Fruit fly (Drosophila melanogaster) whole organism, embryonic: Measurements from ENCODE around the gene Gdi.
A peak's percentile ranks its signal among the peaks of the same experiment; 100 is the strongest.

Experiments used
- Abd-B ChIP-seq: fragments of 200-800 bp; sonication (Bioruptor generic); optimal IDR thresholded peaks from 2 replicates; lab custom pipeline; 2018; ENCODE audit warnings: missing biosample characterization, mild to moderate bottlenecking, missing genetic modification characterization, moderate library complexity
- Ada2b ChIP-seq: fragments of 200-800 bp; sonication (Bioruptor generic); IDR thresholded peaks from 2 replicates; pipeline ENCODE4 v1.3.6; 2022; ENCODE audit warnings: missing biosample characterization, missing genetic modification characterization
- B-H2 ChIP-seq: fragments of 200-800 bp; sonication (Bioruptor generic); optimal IDR thresholded peaks from 2 replicates; lab custom pipeline; 2018; ENCODE audit warnings: missing biosample characterization, mild to moderate bottlenecking, missing genetic modification characterization
- CG10462 ChIP-seq: fragments of 200-800 bp; sonication (Bioruptor generic); optimal IDR thresholded peaks from 2 replicates; lab custom pipeline; 2016; ENCODE audit warnings: missing biosample characterization, missing genetic modification characterization
- CG10654 ChIP-seq: fragments of 200-800 bp; sonication (Bioruptor generic); optimal IDR thresholded peaks from 2 replicates; lab custom pipeline; 2016; ENCODE audit warnings: missing biosample characterization, missing genetic modification characterization
- CG10959 ChIP-seq: fragments of 200-800 bp; sonication (Bioruptor generic); IDR thresholded peaks from 2 replicates; pipeline ENCODE4 v1.3.6; 2022; ENCODE audit warnings: missing biosample characterization, missing genetic modification characterization
- CG11456 ChIP-seq: fragments of 200-800 bp; sonication (Bioruptor generic); IDR thresholded peaks from 3 replicates; pipeline ENCODE4 v1.3.6; 2022; ENCODE audit warnings: missing biosample characterization, missing genetic modification characterization
- CG11560 ChIP-seq: fragments of 200-800 bp; sonication (Bioruptor generic); IDR thresholded peaks from 3 replicates; pipeline ENCODE4 v1.3.6; 2022; ENCODE audit warnings: missing biosample characterization, missing genetic modification characterization
- CG15073 ChIP-seq: fragments of 200-800 bp; sonication (Bioruptor generic); optimal IDR thresholded peaks from 2 replicates; lab custom pipeline; 2016; ENCODE audit warnings: missing biosample characterization, missing genetic modification characterization
- CG15479 ChIP-seq: fragments of 200-800 bp; sonication (Bioruptor generic); optimal IDR thresholded peaks from 3 replicates; lab custom pipeline; 2019; ENCODE audit warnings: missing biosample characterization, mild to moderate bottlenecking, missing genetic modification characterization, moderate library complexity
- CG1647 ChIP-seq: fragments of 200-800 bp; sonication (Bioruptor generic); optimal IDR thresholded peaks from 3 replicates; lab custom pipeline; 2016; ENCODE audit warnings: missing biosample characterization, missing genetic modification characterization
- CG17385 ChIP-seq: fragments of 200-800 bp; sonication (Bioruptor generic); optimal IDR thresholded peaks from 3 replicates; lab custom pipeline; 2018; ENCODE audit warnings: missing biosample characterization, mild to moderate bottlenecking, missing genetic modification characterization
- CG17568 ChIP-seq: fragments of 200-800 bp; sonication (Bioruptor generic); optimal IDR thresholded peaks from 2 replicates; lab custom pipeline; 2018; ENCODE audit warnings: missing biosample characterization, mild to moderate bottlenecking, missing genetic modification characterization, moderate library complexity
- CG1792 ChIP-seq: fragments of 200-800 bp; sonication (Bioruptor generic); optimal IDR thresholded peaks from 2 replicates; lab custom pipeline; 2016; ENCODE audit warnings: missing biosample characterization, missing genetic modification characterization
- CG30431 ChIP-seq: fragments of 200-800 bp; sonication (Bioruptor generic); optimal IDR thresholded peaks from 2 replicates; lab custom pipeline; 2017; ENCODE audit warnings: missing biosample characterization, missing genetic modification characterization
- CG32532 ChIP-seq: fragments of 200-800 bp; sonication (Bioruptor generic); IDR thresholded peaks from 2 replicates; pipeline ENCODE4 v1.3.6; 2022; ENCODE audit warnings: missing biosample characterization, missing genetic modification characterization
- CG3995 ChIP-seq: fragments of 200-800 bp; sonication (Bioruptor generic); optimal IDR thresholded peaks from 3 replicates; lab custom pipeline; 2016; ENCODE audit warnings: missing biosample characterization, missing genetic modification characterization
- CG4424 ChIP-seq: fragments of 200-800 bp; sonication (Bioruptor generic); optimal IDR thresholded peaks from 3 replicates; lab custom pipeline; 2016; ENCODE audit warnings: missing biosample characterization, missing genetic modification characterization
- CG5245 ChIP-seq: fragments of 200-800 bp; sonication (Bioruptor generic); optimal IDR thresholded peaks from 3 replicates; lab custom pipeline; 2016; ENCODE audit warnings: missing biosample characterization, missing genetic modification characterization
- CG7839 ChIP-seq: fragments of 200-800 bp; sonication (Bioruptor generic); optimal IDR thresholded peaks from 3 replicates; lab custom pipeline; 2018; ENCODE audit warnings: missing biosample characterization, mild to moderate bottlenecking, missing genetic modification characterization, moderate library complexity
- CG9215 ChIP-seq: fragments of 200-800 bp; sonication (Bioruptor generic); IDR thresholded peaks from 2 replicates; pipeline ENCODE4 v1.3.6; 2022; ENCODE audit warnings: missing biosample characterization, missing genetic modification characterization
- CG9932 ChIP-seq: fragments of 200-800 bp; sonication (Bioruptor generic); IDR thresholded peaks from 2 replicates; pipeline ENCODE4 v1.3.6; 2022; ENCODE audit warnings: missing biosample characterization, missing genetic modification characterization
- Dp ChIP-seq: fragments of 200-800 bp; sonication (Bioruptor generic); optimal IDR thresholded peaks from 2 replicates; lab custom pipeline; 2018; ENCODE audit warnings: missing biosample characterization, mild to moderate bottlenecking, missing genetic modification characterization, moderate library complexity
- Drgx ChIP-seq: fragments of 200-800 bp; sonication (Bioruptor generic); IDR thresholded peaks from 2 replicates; pipeline ENCODE4 v1.3.6; 2022; ENCODE audit warnings: missing biosample characterization, missing genetic modification characterization
- Elba2 ChIP-seq: fragments of 200-800 bp; sonication (Bioruptor generic); optimal IDR thresholded peaks from 3 replicates; lab custom pipeline; 2016; ENCODE audit warnings: missing biosample characterization, missing genetic modification characterization
- HLH4C ChIP-seq: fragments of 200-800 bp; sonication (Bioruptor generic); IDR thresholded peaks from 3 replicates; pipeline ENCODE4 v1.3.6; 2022; ENCODE audit warnings: missing biosample characterization, missing genetic modification characterization; ENCODE audit not compliant: partially characterized antibody
- Hey ChIP-seq: fragments of 200-800 bp; sonication (Bioruptor generic); optimal IDR thresholded peaks from 3 replicates; lab custom pipeline; 2018; ENCODE audit warnings: missing biosample characterization, mild to moderate bottlenecking, missing genetic modification characterization
- Hr39 ChIP-seq: fragments of >200 bp; optimal IDR thresholded peaks from 2 replicates; lab custom pipeline; 2017
- Lpt ChIP-seq: fragments of >200 bp; optimal IDR thresholded peaks from 2 replicates; lab custom pipeline; 2018; ENCODE audit warnings: missing biosample characterization, missing genetic modification characterization
- MBD-R2 ChIP-seq: fragments of 200-800 bp; sonication (Bioruptor generic); IDR thresholded peaks from 2 replicates; pipeline ENCODE4 v1.3.6; 2022; ENCODE audit warnings: missing biosample characterization, missing genetic modification characterization
- MESR4 ChIP-seq: fragments of 200-800 bp; sonication (Bioruptor generic); optimal IDR thresholded peaks from 2 replicates; lab custom pipeline; 2018; ENCODE audit warnings: missing biosample characterization, mild to moderate bottlenecking, missing genetic modification characterization, moderate library complexity
- Meics ChIP-seq: fragments of 200-800 bp; sonication (Bioruptor generic); optimal IDR thresholded peaks from 2 replicates; lab custom pipeline; 2017; ENCODE audit warnings: missing biosample characterization, mild to moderate bottlenecking, missing genetic modification characterization
- Neu2 ChIP-seq: fragments of 200-800 bp; sonication (Bioruptor generic); optimal IDR thresholded peaks from 3 replicates; lab custom pipeline; 2016; ENCODE audit warnings: missing biosample characterization, missing genetic modification characterization, borderline replicate concordance
- Poxn ChIP-seq: fragments of 200-800 bp; sonication (Bioruptor generic); IDR thresholded peaks from 2 replicates; pipeline ENCODE4 v1.3.6; 2022; ENCODE audit warnings: missing biosample characterization, missing genetic modification characterization
- Side ChIP-seq: fragments of 200-800 bp; sonication (Bioruptor generic); optimal IDR thresholded peaks from 2 replicates; lab custom pipeline; 2016; ENCODE audit warnings: missing biosample characterization, missing genetic modification characterization
- Sox102F ChIP-seq: fragments of 200-800 bp; sonication (Bioruptor generic); optimal IDR thresholded peaks from 2 replicates; lab custom pipeline; 2018; ENCODE audit warnings: missing biosample characterization, mild to moderate bottlenecking, missing genetic modification characterization, moderate library complexity
- bigmax ChIP-seq: fragments of 200-800 bp; sonication (Bioruptor generic); optimal IDR thresholded peaks from 2 replicates; lab custom pipeline; 2018; ENCODE audit warnings: missing biosample characterization, mild to moderate bottlenecking, missing genetic modification characterization
- chinmo ChIP-seq: fragments of 200-800 bp; sonication (Bioruptor generic); IDR thresholded peaks from 4 replicates; pipeline ENCODE4 v1.3.6; 2022; ENCODE audit warnings: missing biosample characterization, missing genetic modification characterization; ENCODE audit not compliant: partially characterized antibody
- gcm ChIP-seq: fragments of 200-800 bp; sonication (Bioruptor generic); optimal IDR thresholded peaks from 2 replicates; lab custom pipeline; 2019; ENCODE audit warnings: missing biosample characterization, mild to moderate bottlenecking, missing genetic modification characterization, moderate library complexity
- gt ChIP-seq: fragments of 200-800 bp; sonication (Bioruptor generic); IDR thresholded peaks from 2 replicates; pipeline ENCODE4 v1.3.6; 2022; ENCODE audit warnings: missing biosample characterization, missing genetic modification characterization
- ind ChIP-seq: fragments of 200-800 bp; sonication (Bioruptor generic); optimal IDR thresholded peaks from 3 replicates; lab custom pipeline; 2016; ENCODE audit warnings: missing biosample characterization, missing genetic modification characterization
- lov ChIP-seq, 2 experiments: fragments of 200-800 bp in 1 of 2; fragments of >200 bp in 1 of 2; sonication (Bioruptor generic) in 1 of 2; IDR thresholded peaks in 1 of 2; optimal IDR thresholded peaks in 1 of 2; 2 replicates in 1 of 2; 3 replicates in 1 of 2; pipeline versions ENCODE4 v1.3.6 to Lab custom; 2017 to 2022; ENCODE audit warnings: missing biosample characterization in 1 of 2, missing genetic modification characterization in 1 of 2
- nerfin-2 ChIP-seq: fragments of 200-800 bp; sonication (Bioruptor generic); IDR thresholded peaks from 2 replicates; pipeline ENCODE4 v1.3.6; 2022; ENCODE audit warnings: missing biosample characterization, missing genetic modification characterization; ENCODE audit not compliant: partially characterized antibody
- nmo ChIP-seq: fragments of 200-800 bp; sonication (Bioruptor generic); optimal IDR thresholded peaks from 2 replicates; lab custom pipeline; 2018; ENCODE audit warnings: missing biosample characterization, mild to moderate bottlenecking, missing genetic modification characterization, moderate library complexity
- phol ChIP-seq: fragments of 200-800 bp; sonication (Bioruptor generic); optimal IDR thresholded peaks from 3 replicates; lab custom pipeline; 2018; ENCODE audit warnings: missing biosample characterization, mild to moderate bottlenecking, missing genetic modification characterization, moderate library complexity
- rib ChIP-seq: fragments of 200-800 bp; sonication (Bioruptor generic); IDR thresholded peaks from 2 replicates; pipeline ENCODE4 v1.3.6; 2022; ENCODE audit warnings: missing biosample characterization, missing genetic modification characterization
- sd ChIP-seq: fragments of 200-800 bp; sonication (Bioruptor generic); optimal IDR thresholded peaks from 3 replicates; lab custom pipeline; 2018; ENCODE audit warnings: missing biosample characterization, mild to moderate bottlenecking, missing genetic modification characterization, moderate library complexity
- unpg ChIP-seq: fragments of 200-800 bp; sonication (Bioruptor generic); optimal IDR thresholded peaks from 3 replicates; lab custom pipeline; 2018; ENCODE audit warnings: missing biosample characterization, mild to moderate bottlenecking, missing genetic modification characterization, moderate library complexity
- vfl ChIP-seq: fragments of 200-800 bp; sonication (Bioruptor generic); optimal IDR thresholded peaks from 2 replicates; lab custom pipeline; 2016; ENCODE audit warnings: missing biosample characterization, missing genetic modification characterization
- zf30C ChIP-seq: fragments of 200-800 bp; sonication (Bioruptor generic); optimal IDR thresholded peaks from 3 replicates; lab custom pipeline; 2018; ENCODE audit warnings: missing biosample characterization, mild to moderate bottlenecking, missing genetic modification characterization

The Gdi gene

DNA sequence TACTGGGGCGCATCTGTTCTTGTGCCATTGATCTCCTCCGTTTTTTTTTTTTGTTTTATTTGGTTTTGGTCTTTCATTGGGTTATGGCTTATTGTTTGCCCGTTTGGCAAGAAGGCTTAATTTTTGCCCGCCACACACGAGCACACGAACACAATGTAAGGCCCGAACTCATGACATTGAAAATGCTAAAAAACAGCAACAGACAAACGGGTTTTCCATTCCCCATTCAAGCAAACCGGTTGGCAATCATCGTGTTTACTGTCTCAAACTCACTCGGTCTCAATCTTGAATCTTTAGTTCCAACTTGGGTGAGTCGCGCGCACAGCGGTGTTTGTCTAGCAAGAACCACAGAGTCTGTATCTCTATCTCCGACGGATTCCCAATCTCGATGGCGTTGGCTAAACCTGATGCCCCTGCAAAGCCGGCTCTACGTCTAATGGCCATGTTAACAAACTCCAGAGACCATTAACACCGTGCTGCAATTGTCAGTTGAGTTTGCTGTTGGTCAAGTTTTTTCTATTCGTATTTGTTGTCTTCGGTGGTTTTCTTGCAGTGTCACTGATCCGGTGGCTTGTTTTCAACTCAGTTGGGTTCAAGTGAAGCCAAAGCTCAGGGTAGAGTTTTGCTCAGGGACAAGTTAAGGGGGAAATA, 14.0 kb upstream of the Gdi start:
- peak; percentile 26 for TF ChIP-seq sd (tag; lab: Kevin White, UChicago)
- no peak for TF ChIP-seq gt (GFP tag; lab: Robert Waterston, UW)
- no peak for TF ChIP-seq Hr39 (lab: Kevin White, UChicago)
- TF ChIP-seq Drgx (GFP tag; lab: Robert Waterston, UW), result no peak
- peak; percentile 19 for TF ChIP-seq Meics (GFP tag; lab: Kevin White, UChicago)
- no peak for TF ChIP-seq Side (GFP tag; lab: Kevin White, UChicago)
- no peak for TF ChIP-seq B-H2 (GFP tag; lab: Kevin White, UChicago)
- no peak for TF ChIP-seq gcm
- 0 out of 2 replicates have a peak, but pooled peaks have one; percentile 19 for TF ChIP-seq CG32532
- TF ChIP-seq CG17385 (GFP tag; lab: Kevin White, UChicago), result peak; percentile 16
- TF ChIP-seq CG10462 (GFP tag; lab: Kevin White, UChicago), result no peak
- TF ChIP-seq Ada2b (GFP tag; lab: Robert Waterston, UW), result no peak
- no peak for TF ChIP-seq Hey (tag; lab: Kevin White, UChicago)
- no peak for TF ChIP-seq CG15479
- TF ChIP-seq Poxn (GFP tag; lab: Robert Waterston, UW), result no peak
- no peak for TF ChIP-seq CG30431 (GFP tag; lab: Kevin White, UChicago)
- no peak for TF ChIP-seq Dp (GFP tag; lab: Kevin White, UChicago)
- TF ChIP-seq CG4424 (GFP tag; lab: Kevin White, UChicago), result no peak
- peak; percentile 88; the same call in 3 of the 4 replicates for TF ChIP-seq chinmo (GFP tag; lab: Robert Waterston, UW)
- TF ChIP-seq phol (tag; lab: Kevin White, UChicago), result no peak
- TF ChIP-seq CG17568 (GFP tag; lab: Kevin White, UChicago), result no peak
- peak; percentile 53; the same call in 1 of the 2 replicates for TF ChIP-seq rib (GFP tag; lab: Robert Waterston, UW)
- TF ChIP-seq Neu2, result no peak
- TF ChIP-seq lov (optimal IDR thresholded peaks at IDR 0.05; lab: Kevin White, UChicago), result no peak
- 0 out of 3 replicates have a peak, but pooled peaks have one; percentile 48 for TF ChIP-seq lov (GFP tag; IDR thresholded peaks at IDR 0.05; lab: Robert Waterston, UW)
- no peak for TF ChIP-seq Abd-B
- TF ChIP-seq CG7839 (tag; lab: Kevin White, UChicago), result no peak
- no peak for TF ChIP-seq ind (GFP tag; lab: Kevin White, UChicago)
- no peak for TF ChIP-seq CG1647 (GFP tag; lab: Kevin White, UChicago)
- no peak for TF ChIP-seq CG11456 (GFP tag; lab: Robert Waterston, UW)
- no peak for TF ChIP-seq zf30C (GFP tag; lab: Kevin White, UChicago)
- no peak for TF ChIP-seq CG10959
- TF ChIP-seq CG11560 (tag; lab: Robert Waterston, UW), result no peak
- TF ChIP-seq Elba2 (GFP tag; lab: Kevin White, UChicago), result no peak
- no peak for TF ChIP-seq CG10654 (GFP tag; lab: Kevin White, UChicago)
- no peak for TF ChIP-seq unpg (GFP tag; lab: Kevin White, UChicago)
- no peak for TF ChIP-seq Sox102F
- no peak for TF ChIP-seq CG9932 (GFP tag; lab: Robert Waterston, UW)
- no peak for TF ChIP-seq vfl (GFP tag; lab: Kevin White, UChicago)
- TF ChIP-seq CG3995 (GFP tag; lab: Kevin White, UChicago), result no peak
- TF ChIP-seq MBD-R2 (GFP tag; lab: Robert Waterston, UW), result no peak
- no peak for TF ChIP-seq CG9215 (GFP tag; lab: Robert Waterston, UW)
- TF ChIP-seq CG5245 (GFP tag; lab: Kevin White, UChicago), result no peak
- no peak for TF ChIP-seq MESR4
- no peak for TF ChIP-seq CG1792 (GFP tag; lab: Kevin White, UChicago)
- no peak for TF ChIP-seq CG15073 (GFP tag; lab: Kevin White, UChicago)
- no peak for TF ChIP-seq Lpt
- no peak for TF ChIP-seq nmo (GFP tag; lab: Kevin White, UChicago)
- TF ChIP-seq HLH4C (GFP tag; lab: Robert Waterston, UW), result no peak
- TF ChIP-seq nerfin-2, result no peak
- no peak for TF ChIP-seq bigmax (GFP tag; lab: Kevin White, UChicago)
